Fruit fly (Drosophila melanogaster): ENCODE measurements around the gene HP1b.
A peak's percentile ranks its signal among the peaks of the same experiment; 100 is the strongest.

HP1b gene

DNA sequence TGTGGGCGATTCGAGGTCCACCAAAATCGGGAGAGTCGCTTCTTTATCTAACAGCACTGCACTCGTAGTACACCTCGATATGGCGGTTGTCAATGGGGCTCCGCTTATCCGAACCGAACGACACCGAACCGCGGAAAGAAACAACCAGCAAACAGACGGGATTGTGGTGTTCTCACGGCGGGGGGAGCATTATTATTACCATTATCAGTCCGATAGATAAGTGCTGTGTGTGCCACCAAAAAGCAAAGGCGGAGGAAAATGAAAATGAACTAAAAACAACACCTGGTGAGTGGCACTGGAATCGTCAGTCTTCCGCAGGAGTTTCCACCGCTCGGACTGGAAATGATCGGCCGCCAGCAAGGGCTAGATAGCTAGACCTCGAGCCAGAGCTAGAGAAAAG lies 27.5 kb downstream of the HP1b start, which contains the start of gene AP-1gamma:
Gene AP-1gamma (plus strand): TSS at position 305 of the 400 bp plus-strand sequence.
- TF ChIP-seq Met (GFP tag; optimal IDR thresholded peaks at IDR 0.05) = no peak
- no peak for TF ChIP-seq ss (GFP tag; optimal IDR thresholded peaks at IDR 0.05)
- TF ChIP-seq Eip93F (GFP tag; optimal IDR thresholded peaks at IDR 0.05) = no peak
- TF ChIP-seq CG3919 (GFP tag; optimal IDR thresholded peaks at IDR 0.05) = no peak
- TF ChIP-seq vri (GFP tag; optimal IDR thresholded peaks at IDR 0.05) = peak; percentile 22
- no peak for TF ChIP-seq eg (GFP tag; IDR thresholded peaks at IDR 0.05)
- TF ChIP-seq Hr38 (GFP tag; optimal IDR thresholded peaks at IDR 0.05) = no peak
- TF ChIP-seq CG7368 (GFP tag; optimal IDR thresholded peaks at IDR 0.05) = no peak

DNA sequence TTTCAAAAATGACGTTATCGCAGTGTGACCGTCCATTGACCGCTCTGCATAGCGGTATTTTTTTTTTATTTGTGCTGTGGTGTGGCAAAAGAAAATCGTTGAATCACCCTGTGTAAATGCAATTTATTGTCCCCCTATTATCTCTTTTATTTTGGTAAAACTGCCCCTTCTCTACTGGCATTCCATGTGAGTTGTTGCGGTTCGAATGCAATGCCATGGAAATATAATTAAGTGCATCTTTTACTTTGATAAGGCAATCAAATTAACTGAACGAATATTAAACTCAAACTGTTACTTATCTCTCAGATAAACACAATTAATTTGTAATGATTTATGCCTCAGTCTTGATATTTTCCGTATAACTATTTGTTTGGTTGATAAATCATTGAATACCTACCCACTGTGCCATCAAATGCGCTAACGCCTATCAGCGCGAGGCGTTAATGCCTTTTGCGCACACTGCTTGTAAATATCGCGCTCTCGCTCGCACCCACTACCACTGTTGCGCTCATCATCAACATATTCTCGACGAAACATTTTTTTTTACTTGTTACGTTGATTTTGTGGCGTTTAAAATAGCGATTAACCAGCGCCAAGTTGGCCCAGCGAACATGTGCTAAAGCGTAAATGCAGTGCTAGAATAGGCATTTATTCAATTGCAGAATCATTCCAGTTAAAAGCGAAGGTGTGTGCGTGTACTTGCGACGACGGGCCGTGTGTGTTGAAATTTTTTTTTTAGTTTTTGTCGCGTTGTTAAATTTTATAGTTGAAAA lies 28.4 kb downstream of the HP1b start:
- TF ChIP-seq net (GFP tag; optimal IDR thresholded peaks at IDR 0.05) (peak; percentile 57), CG6276 (GFP tag; optimal IDR thresholded peaks at IDR 0.05) (no peak), ss (GFP tag; optimal IDR thresholded peaks at IDR 0.05) (peak in 1 of 2 experiments; percentile 25), CG9139 (GFP tag; optimal IDR thresholded peaks at IDR 0.05) (no peak), CG8319 (GFP tag; optimal IDR thresholded peaks at IDR 0.05) (peak; percentile 16), CG11294 (GFP tag; IDR thresholded peaks at IDR 0.05) (no peak), Blimp-1 (GFP tag; optimal IDR thresholded peaks at IDR 0.05) (no peak), vri (GFP tag; optimal IDR thresholded peaks at IDR 0.05) (no peak), svp (GFP tag) (no peak), Smox (GFP tag; optimal IDR thresholded peaks at IDR 0.05) (peak; percentile 66), Eip78C (GFP tag) (peak; percentile 81), CG6163 (GFP tag; IDR thresholded peaks at IDR 0.05) (peak; percentile 22; the same call in 1 of the 3 replicates), Hr38 (GFP tag; optimal IDR thresholded peaks at IDR 0.05) (no peak), CG32006 (GFP tag; optimal IDR thresholded peaks at IDR 0.05) (peak; percentile 66), CG31627 (GFP tag; optimal IDR thresholded peaks at IDR 0.05) (peak; percentile 66), Sox102F (GFP tag; optimal IDR thresholded peaks at IDR 0.05) (no peak), OdsH (GFP tag; optimal IDR thresholded peaks at IDR 0.05) (no peak), CG10631 (GFP tag; optimal IDR thresholded peaks at IDR 0.05) (peak; percentile 57), esn (GFP tag; optimal IDR thresholded peaks at IDR 0.05) (peak; percentile 59), CG11902 (GFP tag; optimal IDR thresholded peaks at IDR 0.05) (peak; percentile 37), Met (GFP tag; optimal IDR thresholded peaks at IDR 0.05) (peak; percentile 65), achi (GFP tag; optimal IDR thresholded peaks at IDR 0.05) (peak; percentile 67), CG3919 (GFP tag; optimal IDR thresholded peaks at IDR 0.05) (no peak), pdm3 (GFP tag; optimal IDR thresholded peaks at IDR 0.05) (peak; percentile 67), salr (GFP tag; optimal IDR thresholded peaks at IDR 0.05) (peak; percentile 1 to 46), CG6808 (GFP tag; optimal IDR thresholded peaks at IDR 0.05) (no peak), fkh (GFP tag; optimal IDR thresholded peaks at IDR 0.05) (peak; percentile 75), dac (GFP tag; optimal IDR thresholded peaks at IDR 0.05) (peak; percentile 9), dsx (GFP tag; optimal IDR thresholded peaks at IDR 0.05; ENCODE audit: poor library complexity, severe bottlenecking) (no peak), CG8119 (GFP tag; IDR thresholded peaks at IDR 0.05) (peak; percentile 48; the same call in 2 of the 3 replicates), CG6854 (GFP tag; optimal IDR thresholded peaks at IDR 0.05) (peak; percentile 19), Gug (GFP tag; IDR thresholded peaks at IDR 0.05) (peak; percentile 18; the same call in 1 of the 2 replicates), fd59A (GFP tag; optimal IDR thresholded peaks at IDR 0.05) (no peak), CG7368 (GFP tag; optimal IDR thresholded peaks at IDR 0.05) (no peak), CG4318 (GFP tag; optimal IDR thresholded peaks at IDR 0.05) (no peak), CG1621 (tag; optimal IDR thresholded peaks at IDR 0.05) (peak; percentile 16), Eip75B (GFP tag; optimal IDR thresholded peaks at IDR 0.05) (peak; percentile 58), Hr4 (GFP tag; optimal IDR thresholded peaks at IDR 0.05) (no peak), CG3032 (tag; optimal IDR thresholded peaks at IDR 0.05) (peak; percentile 48), Eip93F (GFP tag; optimal IDR thresholded peaks at IDR 0.05) (no peak), CG8632 (GFP tag; optimal IDR thresholded peaks at IDR 0.05) (peak; percentile 46), spab (GFP tag; optimal IDR thresholded peaks at IDR 0.05) (no peak), CG10669 (GFP tag; optimal IDR thresholded peaks at IDR 0.05) (peak; percentile 46), Sox14 (GFP tag; optimal IDR thresholded peaks at IDR 0.05) (peak; percentile 65), topi (GFP tag; optimal IDR thresholded peaks at IDR 0.05) (peak; percentile 69), cyc (GFP tag; optimal IDR thresholded peaks at IDR 0.05) (peak; percentile 61)
